Fruit fly (Drosophila melanogaster) whole organism, prepupa: ENCODE results near the gene UQCR-Q.

Experiments used
- CG10631 ChIP-seq: fragments of 200-800 bp; sonication (Bioruptor generic); optimal IDR thresholded peaks from 2 replicates; lab custom pipeline; 2016; ENCODE audit warnings: missing biosample characterization, missing genetic modification characterization
- CG10669 ChIP-seq: fragments of 200-800 bp; sonication (Bioruptor generic); optimal IDR thresholded peaks from 3 replicates; lab custom pipeline; 2018; ENCODE audit warnings: missing biosample characterization, mild to moderate bottlenecking, missing genetic modification characterization, moderate library complexity
- CG11294 ChIP-seq: fragments of 200-800 bp; sonication (Bioruptor generic); IDR thresholded peaks from 2 replicates; pipeline ENCODE4 v1.3.6; 2022; ENCODE audit warnings: missing biosample characterization, missing genetic modification characterization
- CG11762 ChIP-seq: fragments of 200-800 bp; sonication (Bioruptor generic); optimal IDR thresholded peaks from 3 replicates; lab custom pipeline; 2016; ENCODE audit warnings: missing biosample characterization, missing genetic modification characterization; ENCODE audit not compliant: insufficient read depth
- CG11902 ChIP-seq: fragments of 200-800 bp; sonication (Bioruptor generic); optimal IDR thresholded peaks from 3 replicates; lab custom pipeline; 2016; ENCODE audit warnings: missing biosample characterization, missing genetic modification characterization
- CG15336 ChIP-seq: fragments of 200-800 bp; sonication (Bioruptor generic); IDR thresholded peaks from 2 replicates; pipeline ENCODE4 v1.3.6; 2022; ENCODE audit warnings: missing biosample characterization, missing genetic modification characterization
- CG1621 ChIP-seq: fragments of 200-800 bp; sonication (Bioruptor generic); optimal IDR thresholded peaks from 3 replicates; lab custom pipeline; 2018; ENCODE audit warnings: missing biosample characterization, mild to moderate bottlenecking, missing genetic modification characterization
- CG16779 ChIP-seq: fragments of 200-800 bp; sonication (Bioruptor generic); optimal IDR thresholded peaks from 3 replicates; lab custom pipeline; 2017; ENCODE audit warnings: missing biosample characterization, mild to moderate bottlenecking, missing genetic modification characterization
- CG3032 ChIP-seq: fragments of 200-800 bp; optimal IDR thresholded peaks from 2 replicates; lab custom pipeline; 2019; ENCODE audit warnings: missing biosample characterization, mild to moderate bottlenecking, missing genetic modification characterization, moderate library complexity
- CG31627 ChIP-seq: fragments of 200-800 bp; sonication (Bioruptor generic); optimal IDR thresholded peaks from 3 replicates; lab custom pipeline; 2016; ENCODE audit warnings: missing biosample characterization, missing genetic modification characterization
- CG32006 ChIP-seq: fragments of 200-800 bp; sonication (Bioruptor generic); optimal IDR thresholded peaks from 3 replicates; lab custom pipeline; 2017; ENCODE audit warnings: missing biosample characterization, mild to moderate bottlenecking, missing genetic modification characterization
- CG3919 ChIP-seq: fragments of 200-800 bp; sonication (Bioruptor generic); optimal IDR thresholded peaks from 3 replicates; lab custom pipeline; 2016; ENCODE audit warnings: missing biosample characterization, missing genetic modification characterization
- CG4318 ChIP-seq: fragments of 200-800 bp; sonication (Bioruptor generic); optimal IDR thresholded peaks from 3 replicates; lab custom pipeline; 2017; ENCODE audit warnings: missing biosample characterization, mild to moderate bottlenecking, missing genetic modification characterization
- CG6276 ChIP-seq: fragments of 200-800 bp; sonication (Bioruptor generic); optimal IDR thresholded peaks from 2 replicates; lab custom pipeline; 2017; ENCODE audit warnings: missing biosample characterization, mild to moderate bottlenecking, missing genetic modification characterization
- CG6792 ChIP-seq: fragments of 200-800 bp; sonication (Bioruptor generic); optimal IDR thresholded peaks from 3 replicates; lab custom pipeline; 2016; ENCODE audit warnings: missing biosample characterization, missing genetic modification characterization
- CG6808 ChIP-seq: fragments of 200-800 bp; sonication (Bioruptor generic); optimal IDR thresholded peaks from 3 replicates; lab custom pipeline; 2017; ENCODE audit warnings: missing biosample characterization, missing genetic modification characterization, mild to moderate bottlenecking, moderate library complexity, missing genetic modification reagents
- CG6854 ChIP-seq: fragments of 200-800 bp; sonication (Bioruptor generic); optimal IDR thresholded peaks from 2 replicates; lab custom pipeline; 2017; ENCODE audit warnings: missing biosample characterization, mild to moderate bottlenecking, missing genetic modification characterization
- CG8119 ChIP-seq: fragments of 200-800 bp; sonication (Bioruptor generic); IDR thresholded peaks from 3 replicates; pipeline ENCODE4 v1.3.6; 2022; ENCODE audit warnings: missing biosample characterization, missing genetic modification characterization
- CG8632 ChIP-seq: fragments of 200-800 bp; sonication (Bioruptor generic); optimal IDR thresholded peaks from 3 replicates; lab custom pipeline; 2016; ENCODE audit warnings: missing biosample characterization, missing genetic modification characterization
- CG9139 ChIP-seq: fragments of 200-800 bp; sonication (Bioruptor generic); optimal IDR thresholded peaks from 3 replicates; lab custom pipeline; 2017; ENCODE audit warnings: missing biosample characterization, mild to moderate bottlenecking, missing genetic modification characterization
- Eip75B ChIP-seq: fragments of 200-800 bp; sonication (Bioruptor generic); optimal IDR thresholded peaks from 3 replicates; lab custom pipeline; 2016; ENCODE audit warnings: missing biosample characterization, missing genetic modification characterization
- Eip78C ChIP-seq: fragments of 200-800 bp; sonication (Bioruptor generic); peaks from one replicate; lab custom pipeline; 2016; ENCODE audit warnings: missing biosample characterization, missing genetic modification characterization
- Eip93F ChIP-seq: fragments of 200-800 bp; sonication (Bioruptor generic); optimal IDR thresholded peaks from 2 replicates; lab custom pipeline; 2016; ENCODE audit warnings: missing biosample characterization, mild to moderate bottlenecking, missing genetic modification characterization
- Ets21C ChIP-seq: fragments of 200-800 bp; sonication (Bioruptor generic); optimal IDR thresholded peaks from 3 replicates; lab custom pipeline; 2016; ENCODE audit warnings: missing biosample characterization, missing genetic modification characterization
- Ets96B ChIP-seq: fragments of 200-800 bp; optimal IDR thresholded peaks from 2 replicates; lab custom pipeline; 2019; ENCODE audit warnings: missing biosample characterization, mild to moderate bottlenecking, missing genetic modification characterization, moderate library complexity
- Hr38 ChIP-seq: sonication (Bioruptor generic); optimal IDR thresholded peaks from 2 replicates; lab custom pipeline; 2016; ENCODE audit warnings: missing biosample characterization, missing genetic modification characterization
- Hr39 ChIP-seq: fragments of 200-800 bp; sonication (Bioruptor generic); optimal IDR thresholded peaks from 2 replicates; lab custom pipeline; 2016; ENCODE audit warnings: missing biosample characterization, missing genetic modification characterization
- Lpt ChIP-seq: fragments of 200-800 bp; sonication (Bioruptor generic); optimal IDR thresholded peaks from 3 replicates; lab custom pipeline; 2016; ENCODE audit warnings: missing biosample characterization, missing genetic modification characterization
- Met ChIP-seq: fragments of 200-800 bp; sonication (Bioruptor generic); optimal IDR thresholded peaks from 3 replicates; lab custom pipeline; 2016; ENCODE audit warnings: missing biosample characterization, missing genetic modification characterization
- OdsH ChIP-seq: fragments of 200-800 bp; sonication (Bioruptor generic); optimal IDR thresholded peaks from 3 replicates; lab custom pipeline; 2016; ENCODE audit warnings: missing biosample characterization, missing genetic modification characterization
- Smox ChIP-seq: fragments of 200-800 bp; sonication (Bioruptor generic); optimal IDR thresholded peaks from 3 replicates; lab custom pipeline; 2016; ENCODE audit warnings: missing biosample characterization, missing genetic modification characterization
- Sox102F ChIP-seq: fragments of 200-800 bp; sonication (Bioruptor generic); optimal IDR thresholded peaks from 2 replicates; lab custom pipeline; 2016; ENCODE audit warnings: missing biosample characterization, mild to moderate bottlenecking, missing genetic modification characterization
- Sox14 ChIP-seq: fragments of 200-800 bp; sonication (Bioruptor generic); optimal IDR thresholded peaks from 3 replicates; lab custom pipeline; 2016; ENCODE audit warnings: missing biosample characterization, missing genetic modification characterization
- Sox15 ChIP-seq: fragments of 200-800 bp; sonication (Bioruptor generic); optimal IDR thresholded peaks from 3 replicates; lab custom pipeline; 2016; ENCODE audit warnings: missing biosample characterization, missing genetic modification characterization
- achi ChIP-seq: fragments of 200-800 bp; sonication (Bioruptor generic); optimal IDR thresholded peaks from 3 replicates; lab custom pipeline; 2016; ENCODE audit warnings: missing biosample characterization, missing genetic modification characterization
- acj6 ChIP-seq: fragments of 200-800 bp; sonication (Bioruptor generic); optimal IDR thresholded peaks from 3 replicates; lab custom pipeline; 2016; ENCODE audit warnings: missing biosample characterization, missing genetic modification characterization
- cyc ChIP-seq: fragments of 200-800 bp; sonication (Bioruptor generic); optimal IDR thresholded peaks from 3 replicates; lab custom pipeline; 2016; ENCODE audit warnings: missing biosample characterization, missing genetic modification characterization
- dac ChIP-seq: fragments of 200-800 bp; sonication (Bioruptor generic); optimal IDR thresholded peaks from 2 replicates; lab custom pipeline; 2017; ENCODE audit warnings: missing biosample characterization, mild to moderate bottlenecking, missing genetic modification characterization
- dsx ChIP-seq: fragments of 200-800 bp; optimal IDR thresholded peaks from 3 replicates; lab custom pipeline; 2019; ENCODE audit warnings: missing biosample characterization, mild to moderate bottlenecking, missing genetic modification characterization, moderate library complexity; ENCODE audit not compliant: poor library complexity, severe bottlenecking
- esn ChIP-seq: fragments of 200-800 bp; sonication (Bioruptor generic); optimal IDR thresholded peaks from 2 replicates; lab custom pipeline; 2016; ENCODE audit warnings: missing biosample characterization, mild to moderate bottlenecking, missing genetic modification characterization, moderate library complexity
- fd59A ChIP-seq: fragments of 200-800 bp; sonication (Bioruptor generic); optimal IDR thresholded peaks from 2 replicates; lab custom pipeline; 2017; ENCODE audit warnings: missing biosample characterization, mild to moderate bottlenecking, missing genetic modification characterization, missing genetic modification reagents
- fkh ChIP-seq: fragments of 200-800 bp; sonication (Bioruptor generic); optimal IDR thresholded peaks from 3 replicates; lab custom pipeline; 2017; ENCODE audit warnings: missing biosample characterization, mild to moderate bottlenecking, missing genetic modification characterization, moderate library complexity
- lz ChIP-seq: fragments of 200-800 bp; sonication (Bioruptor generic); optimal IDR thresholded peaks from 3 replicates; lab custom pipeline; 2016; ENCODE audit warnings: missing biosample characterization, missing genetic modification characterization
- net ChIP-seq: fragments of 200-800 bp; sonication (Bioruptor generic); optimal IDR thresholded peaks from 3 replicates; lab custom pipeline; 2016; ENCODE audit warnings: missing biosample characterization, missing genetic modification characterization
- pdm3 ChIP-seq: fragments of 200-800 bp; sonication (Bioruptor generic); optimal IDR thresholded peaks from 3 replicates; lab custom pipeline; 2016; ENCODE audit warnings: missing biosample characterization, missing genetic modification characterization
- spab ChIP-seq: fragments of 200-800 bp; sonication (Bioruptor generic); optimal IDR thresholded peaks from 2 replicates; lab custom pipeline; 2017; ENCODE audit warnings: missing biosample characterization, mild to moderate bottlenecking, missing genetic modification characterization, missing genetic modification reagents
- svp ChIP-seq: fragments of 200-800 bp; sonication (Bioruptor generic); peaks from one replicate; lab custom pipeline; 2016; ENCODE audit warnings: missing biosample characterization, missing genetic modification characterization
- vri ChIP-seq: fragments of 200-800 bp; sonication (Bioruptor generic); optimal IDR thresholded peaks from 3 replicates; lab custom pipeline; 2016; ENCODE audit warnings: missing biosample characterization, mild to moderate bottlenecking, missing genetic modification characterization

UQCR-Q gene

DNA sequence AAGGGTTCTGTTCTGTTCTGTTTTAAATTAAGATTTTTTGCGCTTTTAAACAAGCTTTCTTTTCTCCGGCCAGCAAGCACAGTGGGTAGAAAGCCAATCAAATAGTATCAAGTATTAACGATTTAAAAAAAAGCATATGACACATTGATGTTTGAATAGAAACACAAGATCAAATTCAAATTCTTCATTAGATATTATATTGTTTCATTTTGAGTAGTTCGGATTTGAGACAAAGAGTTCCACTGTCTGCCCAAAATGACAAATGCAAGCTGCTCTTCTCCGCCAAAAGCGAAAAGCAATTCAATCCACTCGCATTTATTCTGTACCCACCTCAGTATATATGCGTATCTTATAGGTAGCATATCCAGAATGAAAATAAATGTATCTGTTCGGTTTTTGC lies 27.7 kb downstream of the UQCR-Q start (continued):
- TF ChIP-seq Sox15 (GFP tag; lab: Kevin White, UChicago) (peak; percentile 66), CG6854 (GFP tag; lab: Kevin White, UChicago) (peak; percentile 10), CG4318 (no peak), CG6808 (GFP tag; lab: Kevin White, UChicago) (peak; percentile 1), Ets96B (no peak), CG16779 (tag; lab: Kevin White, UChicago) (no peak), CG10669 (GFP tag; lab: Kevin White, UChicago) (peak; percentile 37), CG32006 (GFP tag; lab: Kevin White, UChicago) (peak; percentile 38), svp (GFP tag; lab: Kevin White, UChicago) (peak; percentile 94), OdsH (GFP tag; lab: Kevin White, UChicago) (peak; percentile 46), Sox102F (GFP tag; lab: Kevin White, UChicago) (peak; percentile 91), Lpt (GFP tag; lab: Kevin White, UChicago) (peak; percentile 23), CG11902 (GFP tag; lab: Kevin White, UChicago) (peak; percentile 51), CG3919 (GFP tag; lab: Kevin White, UChicago) (peak; percentile 66), CG6276 (GFP tag; lab: Kevin White, UChicago) (no peak), Met (GFP tag; lab: Kevin White, UChicago) (peak; percentile 90), Hr39 (GFP tag; lab: Kevin White, UChicago) (peak; percentile 89), cyc (GFP tag; lab: Kevin White, UChicago) (peak; percentile 83), CG1621 (tag; lab: Kevin White, UChicago) (no peak), CG8119 (GFP tag; lab: Robert Waterston, UW) (0 out of 3 replicates have a peak, but pooled peaks have one; percentile 31), CG31627 (peak; percentile 89), CG10631 (GFP tag; lab: Kevin White, UChicago) (peak; percentile 58), acj6 (GFP tag; lab: Kevin White, UChicago) (peak; percentile 75)
- TF ChIP-seq, all 60 proteins: peak for 43

DNA sequence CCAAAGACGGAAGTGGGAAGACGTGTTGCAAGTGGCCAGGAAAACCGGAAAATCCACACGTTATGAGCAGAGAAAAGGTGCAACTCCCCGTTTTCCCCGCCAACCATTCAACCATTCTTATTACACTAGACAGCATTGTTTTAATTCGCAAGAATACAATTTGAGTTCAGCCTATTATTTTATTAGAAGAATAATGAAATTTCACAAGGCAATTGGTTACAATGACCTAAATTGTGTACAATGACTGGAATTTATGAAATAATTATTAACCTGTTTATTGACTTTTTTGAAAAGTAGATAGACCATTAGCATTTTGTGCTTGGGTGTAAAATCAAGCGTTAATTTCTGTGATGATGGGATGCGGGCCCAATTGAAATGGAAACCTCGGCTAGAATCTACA lies 30.0 kb downstream of the UQCR-Q start:
- TF ChIP-seq OdsH (GFP tag; lab: Kevin White, UChicago) = peak; percentile 11
- no peak for TF ChIP-seq CG9139 (GFP tag; lab: Kevin White, UChicago)
- TF ChIP-seq CG11902 (GFP tag; lab: Kevin White, UChicago) = no peak
- TF ChIP-seq Eip78C (GFP tag; lab: Kevin White, UChicago) = peak; percentile 71
- peak; percentile 38 for TF ChIP-seq Eip75B (GFP tag; lab: Kevin White, UChicago)
- no peak for TF ChIP-seq CG11294 (GFP tag; lab: Robert Waterston, UW)
- TF ChIP-seq Sox102F (GFP tag; lab: Kevin White, UChicago) = no peak
- TF ChIP-seq CG16779 (tag; lab: Kevin White, UChicago) = no peak
- TF ChIP-seq vri (GFP tag; lab: Kevin White, UChicago) = no peak
- peak; percentile 36 for TF ChIP-seq pdm3
- TF ChIP-seq Ets21C (GFP tag; lab: Kevin White, UChicago) = no peak
- TF ChIP-seq CG11762 (GFP tag; lab: Kevin White, UChicago) = no peak
- no peak for TF ChIP-seq CG4318
- TF ChIP-seq lz = no peak
- TF ChIP-seq net (GFP tag; lab: Kevin White, UChicago) = no peak
- TF ChIP-seq CG8632 (GFP tag; lab: Kevin White, UChicago) = no peak
- TF ChIP-seq CG6808 (GFP tag; lab: Kevin White, UChicago) = no peak
- no peak for TF ChIP-seq CG10669 (GFP tag; lab: Kevin White, UChicago)
- TF ChIP-seq CG3919 (GFP tag; lab: Kevin White, UChicago) = peak; percentile 15
- TF ChIP-seq CG6792 (GFP tag; lab: Kevin White, UChicago) = no peak
- TF ChIP-seq fd59A (GFP tag; lab: Kevin White, UChicago) = no peak
- no peak for TF ChIP-seq spab (GFP tag; lab: Kevin White, UChicago)
- TF ChIP-seq Eip93F (GFP tag; lab: Kevin White, UChicago) = no peak
- TF ChIP-seq CG32006 (GFP tag; lab: Kevin White, UChicago) = peak; percentile 29
- TF ChIP-seq dsx (GFP tag; lab: Kevin White, UChicago) = no peak
- TF ChIP-seq Sox14 (GFP tag; lab: Kevin White, UChicago) = peak; percentile 40
- no peak for TF ChIP-seq Met (GFP tag; lab: Kevin White, UChicago)
- peak; percentile 62 for TF ChIP-seq CG10631 (GFP tag; lab: Kevin White, UChicago)
- TF ChIP-seq esn (GFP tag; lab: Kevin White, UChicago) = no peak
- no peak for TF ChIP-seq Smox (GFP tag; lab: Kevin White, UChicago)
- no peak for TF ChIP-seq Sox15 (GFP tag; lab: Kevin White, UChicago)
- TF ChIP-seq acj6 (GFP tag; lab: Kevin White, UChicago) = peak; percentile 11
- TF ChIP-seq dac (GFP tag; lab: Kevin White, UChicago) = no peak
- no peak for TF ChIP-seq Ets96B
- TF ChIP-seq CG3032 (tag; lab: Kevin White, UChicago) = no peak
- TF ChIP-seq CG15336 = peak; percentile 61
- peak; percentile 29 for TF ChIP-seq achi (GFP tag; lab: Kevin White, UChicago)
- TF ChIP-seq Hr38 = no peak
- no peak for TF ChIP-seq fkh (GFP tag; lab: Kevin White, UChicago)
